Fruit fly (Drosophila melanogaster) whole organism, wandering third instar larva: ENCODE data around the gene CG13044.

Experiments used
- CG9705 ChIP-seq: fragments of 200-800 bp; sonication (Bioruptor generic); optimal IDR thresholded peaks from 2 replicates; lab custom pipeline; 2018; ENCODE audit warnings: missing biosample characterization, mild to moderate bottlenecking, missing genetic modification characterization
- Dfd ChIP-seq: fragments of >200 bp; optimal IDR thresholded peaks from 2 replicates; lab custom pipeline; 2017; ENCODE audit warnings: missing biosample characterization, missing genetic modification characterization
- Hnf4 ChIP-seq: fragments of 200-800 bp; sonication (Bioruptor generic); optimal IDR thresholded peaks from 2 replicates; lab custom pipeline; 2016; ENCODE audit warnings: missing biosample characterization, mild to moderate bottlenecking, missing genetic modification characterization
- Hr83 ChIP-seq: fragments of 200-300 bp; sonication (Bioruptor generic); optimal IDR thresholded peaks from 2 replicates; lab custom pipeline; 2016; ENCODE audit warnings: missing biosample characterization, mild to moderate bottlenecking, missing genetic modification characterization, moderate library complexity; ENCODE audit not compliant: poor library complexity, severe bottlenecking
- OdsH ChIP-seq: fragments of 200-800 bp; sonication (Bioruptor generic); optimal IDR thresholded peaks from 2 replicates; lab custom pipeline; 2016; ENCODE audit warnings: missing biosample characterization, mild to moderate bottlenecking, missing genetic modification characterization
- Vsx2 ChIP-seq: fragments of 200-300, 225-300 bp; sonication (Bioruptor generic); optimal IDR thresholded peaks from 2 replicates; lab custom pipeline; 2018; ENCODE audit warnings: missing biosample characterization, missing genetic modification characterization; ENCODE audit not compliant: partially characterized antibody
- brk ChIP-seq: fragments of 200-800 bp; sonication (Bioruptor generic); optimal IDR thresholded peaks from 2 replicates; lab custom pipeline; 2016; ENCODE audit warnings: missing biosample characterization, mild to moderate bottlenecking, missing genetic modification characterization
- foxo ChIP-seq, 2 experiments: fragments of 200-800 bp; sonication (Bioruptor generic); optimal IDR thresholded peaks; 2 replicates in 1 of 2; 3 replicates in 1 of 2; lab custom pipeline; 2016 to 2017; ENCODE audit warnings: missing biosample characterization in 2 of 2, missing genetic modification characterization in 2 of 2
- lola ChIP-seq: fragments of >200 bp; optimal IDR thresholded peaks from 2 replicates; lab custom pipeline; 2017; ENCODE audit warnings: missing biosample characterization, missing genetic modification characterization
- pan ChIP-seq: fragments of >200 bp; optimal IDR thresholded peaks from 2 replicates; lab custom pipeline; 2017

dm6 chr3L:16272338-16272959 lies 30.5 kb downstream of the CG13044 start, which contains the start of gene CG13066:
- TF ChIP-seq Dfd (GFP tag; lab: Kevin White, UChicago) (no peak), Hnf4 (GFP tag; lab: Kevin White, UChicago) (no peak), OdsH (GFP tag; lab: Kevin White, UChicago) (no peak), pan (lab: Kevin White, UChicago) (no peak), foxo (GFP tag; optimal IDR thresholded peaks at IDR 0.05; lab: Kevin White, UChicago) (no peak), Hr83 (GFP tag; lab: Kevin White, UChicago) (no peak), Vsx2 (GFP tag; lab: Kevin White, UChicago) (no peak), brk (no peak), lola (GFP tag; lab: Kevin White, UChicago) (no peak), CG9705 (GFP tag; lab: Kevin White, UChicago) (no peak)
